Fruit fly (Drosophila melanogaster) whole organism, adult: ENCODE results near the gene Vps24.
A peak's percentile ranks its signal among the peaks of the same experiment; 100 is the strongest.

ENCODE experiments used
- CG11617 ChIP-seq: fragments of 200-800 bp; sonication (Bioruptor generic); optimal IDR thresholded peaks from 2 replicates; lab custom pipeline; 2017; ENCODE audit warnings: mild to moderate bottlenecking, missing biosample characterization, missing genetic modification reagents, missing genetic modification characterization
- CG14711 ChIP-seq: fragments of 200-800 bp; sonication (Bioruptor generic); optimal IDR thresholded peaks from 2 replicates; lab custom pipeline; 2018; ENCODE audit warnings: missing biosample characterization, mild to moderate bottlenecking, missing genetic modification characterization, moderate library complexity
- CG1620 ChIP-seq: fragments of 200-800 bp; sonication (Bioruptor generic); optimal IDR thresholded peaks from 2 replicates; lab custom pipeline; 2016; ENCODE audit warnings: missing biosample characterization, missing genetic modification characterization
- CG33017 ChIP-seq: fragments of 200-800 bp; sonication (Bioruptor generic); optimal IDR thresholded peaks from 2 replicates; lab custom pipeline; 2018; ENCODE audit warnings: missing biosample characterization, mild to moderate bottlenecking, missing genetic modification characterization, moderate library complexity
- CG5204 ChIP-seq: fragments of 200-800 bp; sonication (Bioruptor generic); optimal IDR thresholded peaks from 2 replicates; lab custom pipeline; 2016; ENCODE audit warnings: missing biosample characterization, missing genetic modification characterization
- CG7045 ChIP-seq: fragments of 200-800 bp; sonication (Bioruptor generic); optimal IDR thresholded peaks from 2 replicates; lab custom pipeline; 2017; ENCODE audit warnings: missing biosample characterization, mild to moderate bottlenecking, missing genetic modification characterization
- CG7101 ChIP-seq: fragments of 200-800 bp; sonication (Bioruptor generic); optimal IDR thresholded peaks from 2 replicates; lab custom pipeline; 2018; ENCODE audit warnings: missing biosample characterization, mild to moderate bottlenecking, missing genetic modification characterization, moderate library complexity
- Crg-1 ChIP-seq: fragments of 200-800 bp; sonication (Bioruptor generic); optimal IDR thresholded peaks from 2 replicates; lab custom pipeline; 2016; ENCODE audit warnings: missing biosample characterization, missing genetic modification characterization
- Hr96 ChIP-seq: fragments of 200-800 bp; sonication (Bioruptor generic); optimal IDR thresholded peaks from 2 replicates; lab custom pipeline; 2016; ENCODE audit warnings: missing biosample characterization, missing genetic modification characterization
- cic ChIP-seq: fragments of 200-800 bp; sonication (Bioruptor generic); optimal IDR thresholded peaks from 2 replicates; lab custom pipeline; 2017; ENCODE audit warnings: missing biosample characterization, mild to moderate bottlenecking, missing genetic modification characterization, moderate library complexity
- kay ChIP-seq: fragments of 200-800 bp; sonication (Bioruptor generic); peaks from one replicate; lab custom pipeline; 2016; ENCODE audit warnings: missing biosample characterization, missing genetic modification characterization, borderline replicate concordance
- ovo ChIP-seq: fragments of 200-800 bp; sonication (Bioruptor generic); optimal IDR thresholded peaks from 2 replicates; lab custom pipeline; 2016; ENCODE audit warnings: missing biosample characterization, missing genetic modification characterization
- pad ChIP-seq: fragments of 200-800 bp; sonication (Bioruptor generic); optimal IDR thresholded peaks from 3 replicates; lab custom pipeline; 2017; ENCODE audit warnings: missing biosample characterization, missing genetic modification characterization, mild to moderate bottlenecking, moderate library complexity, missing genetic modification reagents
- tj ChIP-seq: fragments of 200-800 bp; sonication (Bioruptor generic); optimal IDR thresholded peaks from 3 replicates; lab custom pipeline; 2017; ENCODE audit warnings: missing biosample characterization, mild to moderate bottlenecking, missing genetic modification characterization, moderate library complexity

Gene Vps24

dm6 chr3R:4268339-4268738 is 42.4 kb downstream of the Vps24 start:
- TF ChIP-seq tj (no peak), kay (no peak), CG7101 (tag; lab: Kevin White, UChicago) (no peak), CG5204 (GFP tag; lab: Kevin White, UChicago) (no peak), Crg-1 (GFP tag; lab: Kevin White, UChicago) (no peak), cic (GFP tag; lab: Kevin White, UChicago) (no peak), CG33017 (tag; lab: Kevin White, UChicago) (no peak), CG1620 (no peak), CG11617 (no peak), CG7045 (GFP tag; lab: Kevin White, UChicago) (no peak), pad (GFP tag; lab: Kevin White, UChicago) (no peak), CG14711 (tag; lab: Kevin White, UChicago) (no peak), ovo (no peak), Hr96 (no peak)

dm6 chr3R:4266470-4266869 is 44.3 kb downstream of the Vps24 start, which contains the start of gene CG1092:
Gene CG1092, plus strand, starts transcription at chr3R:4266770.
- TF ChIP-seq pad (GFP tag; lab: Kevin White, UChicago) (no peak), kay (peak; percentile 17)
